Worm (Caenorhabditis elegans): ENCODE data around the gene F22H10.2.

The F22H10.2 gene

DNA sequence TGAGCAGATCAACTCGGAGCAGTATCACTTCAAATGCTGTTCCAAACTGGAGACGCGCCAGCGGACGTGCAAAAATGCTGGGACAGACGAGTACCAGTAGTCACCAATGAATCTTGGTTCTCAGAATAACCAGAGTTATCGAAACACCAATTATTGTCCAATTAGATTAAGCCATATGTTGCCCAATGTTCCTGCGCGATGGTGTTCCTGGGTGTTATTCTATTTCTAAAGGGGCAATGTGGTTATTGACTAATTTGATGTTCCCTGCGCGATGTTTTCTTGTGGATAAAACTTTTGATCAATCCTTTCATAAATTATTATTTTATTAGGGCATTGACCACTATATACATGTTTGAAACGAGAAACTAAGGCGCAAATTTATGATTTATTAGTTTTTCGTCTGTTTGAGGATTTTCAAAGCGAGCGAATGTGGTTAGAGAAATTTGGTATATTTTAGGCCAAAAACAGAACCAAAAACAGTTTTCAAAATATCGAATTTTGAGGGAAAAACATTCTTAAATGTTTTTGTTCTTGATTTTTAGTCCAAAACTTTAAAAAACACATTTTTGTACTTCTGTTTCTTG is 2.7 kb downstream of the F22H10.2 start:
- TF ChIP-seq elt-1 (tag; optimal IDR thresholded peaks at IDR 0.05) (peak; percentile 13), zag-1 (tag; optimal IDR thresholded peaks at IDR 0.05) (peak; percentile 97), ztf-1 (GFP tag; conservative IDR thresholded peaks at IDR 0.05) (0 out of 2 replicates have a peak, but pooled peaks have one; percentile 56), skn-1 (tag; optimal IDR thresholded peaks at IDR 0.05) (peak; percentile 96), crh-2 (tag; optimal IDR thresholded peaks at IDR 0.05) (peak; percentile 99), fos-1 (tag; optimal IDR thresholded peaks at IDR 0.05) (peak; percentile 98), lin-11 (tag; optimal IDR thresholded peaks at IDR 0.05) (peak; percentile 38), egl-27 (tag; optimal IDR thresholded peaks at IDR 0.05) (peak; percentile 98), gmeb-1 (tag; optimal IDR thresholded peaks at IDR 0.05) (peak; percentile 94), nhr-10 (tag; optimal IDR thresholded peaks at IDR 0.05) (peak; percentile 96), unc-55 (GFP tag; optimal IDR thresholded peaks at IDR 0.05) (peak; percentile 100), nhr-6 (tag; optimal IDR thresholded peaks at IDR 0.05) (peak; percentile 99), C34F6.9 (tag; optimal IDR thresholded peaks at IDR 0.05) (peak; percentile 99), unc-62 (GFP tag; optimal IDR thresholded peaks at IDR 0.05) (peak; percentile 70), ceh-16 (tag; optimal IDR thresholded peaks at IDR 0.05) (peak; percentile 90), ceh-82 (tag; optimal IDR thresholded peaks at IDR 0.05) (peak; percentile 98), nhr-237 (tag; optimal IDR thresholded peaks at IDR 0.05) (peak; percentile 95), nhr-77 (tag; optimal IDR thresholded peaks at IDR 0.05) (peak; percentile 97), mbf-1 (tag; optimal IDR thresholded peaks at IDR 0.05) (peak; percentile 85), sma-9 (GFP tag; optimal IDR thresholded peaks at IDR 0.05) (peak; percentile 99), sma-9 (tag; optimal IDR thresholded peaks at IDR 0.05) (no peak), mdl-1 (tag; optimal IDR thresholded peaks at IDR 0.05) (peak; percentile 82 to 95), lin-39 (tag; optimal IDR thresholded peaks at IDR 0.05) (peak; percentile 98), aly-2 (tag; optimal IDR thresholded peaks at IDR 0.05) (peak; percentile 84), unc-39 (tag; optimal IDR thresholded peaks at IDR 0.05) (peak; percentile 62), lin-13 (GFP tag; optimal IDR thresholded peaks at IDR 0.05) (peak; percentile 98), nhr-25 (tag; optimal IDR thresholded peaks at IDR 0.05) (peak; percentile 98), blmp-1 (tag; optimal IDR thresholded peaks at IDR 0.05; ENCODE audit: insufficient read depth) (peak; percentile 89), nhr-129 (tag; optimal IDR thresholded peaks at IDR 0.05) (peak; percentile 100), nhr-11 (tag; optimal IDR thresholded peaks at IDR 0.05) (peak; percentile 66), ama-1 (optimal IDR thresholded peaks at IDR 0.05) (no peak), Y55F3AM.14 (GFP tag; optimal IDR thresholded peaks at IDR 0.05) (peak; percentile 95), dmd-4 (tag; optimal IDR thresholded peaks at IDR 0.05) (peak; percentile 82), mab-5 (tag; optimal IDR thresholded peaks at IDR 0.05) (peak; percentile 98), nhr-12 (tag; optimal IDR thresholded peaks at IDR 0.05) (peak; percentile 78), peb-1 (tag; optimal IDR thresholded peaks at IDR 0.05) (no peak), nhr-23 (tag; optimal IDR thresholded peaks at IDR 0.05) (no peak), ztf-11 (tag; optimal IDR thresholded peaks at IDR 0.05) (peak; percentile 79), R02D3.7 (tag; optimal IDR thresholded peaks at IDR 0.05) (peak; percentile 75), snpc-4 (tag; optimal IDR thresholded peaks at IDR 0.05) (peak; percentile 94), ZK546.5 (tag; optimal IDR thresholded peaks at IDR 0.05) (peak; percentile 77), elt-3 (tag; optimal IDR thresholded peaks at IDR 0.05) (no peak), nhr-21 (tag; optimal IDR thresholded peaks at IDR 0.05) (peak; percentile 99), lsy-2 (tag; optimal IDR thresholded peaks at IDR 0.05) (peak; percentile 95 to 96), F13H6.1 (tag; optimal IDR thresholded peaks at IDR 0.05) (peak; percentile 98), ztf-4 (tag; optimal IDR thresholded peaks at IDR 0.05) (peak; percentile 93), alr-1 (tag; optimal IDR thresholded peaks at IDR 0.05) (no peak), sem-4 (tag; optimal IDR thresholded peaks at IDR 0.05) (peak; percentile 99), sma-3 (GFP tag; optimal IDR thresholded peaks at IDR 0.05) (peak; percentile 99)

Measured in whole organism, L2 larva.